Fruit fly (Drosophila melanogaster): ENCODE data around the gene aus.

aus gene

DNA sequence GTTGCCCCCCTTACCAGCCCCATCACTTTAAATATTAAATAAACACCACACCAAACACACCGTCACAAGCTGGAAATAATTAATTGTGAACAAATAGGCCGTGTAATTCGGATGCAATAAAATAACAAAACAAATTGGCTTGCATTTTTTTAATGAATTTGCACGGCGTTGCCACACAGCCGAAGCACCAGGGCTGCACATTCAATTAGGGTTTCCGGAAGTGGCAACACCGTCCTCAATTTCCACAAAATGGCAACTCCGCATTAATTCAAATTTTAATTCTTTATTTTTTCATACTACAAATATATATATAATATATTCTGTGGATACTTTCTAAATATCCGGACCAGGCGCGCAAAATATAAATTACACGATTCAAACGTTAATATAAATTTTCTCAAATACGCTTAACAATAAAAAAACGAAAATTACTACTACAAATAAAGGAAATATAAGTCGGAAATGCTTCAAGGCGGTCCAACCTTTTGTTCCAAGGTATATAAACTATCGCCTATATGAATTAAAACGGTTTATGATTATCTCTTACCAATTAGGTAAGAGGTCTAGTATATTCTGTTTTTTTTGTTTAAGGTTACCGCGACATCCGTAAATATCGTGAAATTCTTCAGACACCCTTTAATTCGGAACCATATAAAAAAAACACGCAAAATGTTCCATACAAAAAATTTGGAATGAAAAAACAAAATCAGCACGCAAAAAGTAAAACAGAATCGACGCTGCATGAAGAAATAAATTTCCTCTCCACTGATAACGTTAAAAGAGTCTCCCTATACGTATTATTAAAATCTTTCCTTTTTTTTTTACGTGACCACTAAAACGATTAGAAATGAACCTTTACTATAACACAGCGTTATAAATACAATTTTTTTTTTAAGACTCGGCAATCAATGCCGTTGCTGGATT, 24.3 kb upstream of the aus start (continued):
- TF ChIP-seq Xrp1 (GFP tag; IDR thresholded peaks at IDR 0.05): peak; percentile 44
- peak; percentile 41 for TF ChIP-seq Hey (tag; optimal IDR thresholded peaks at IDR 0.05)
- peak; percentile 26 for TF ChIP-seq Hr3 (GFP tag; optimal IDR thresholded peaks at IDR 0.05)
- peak; percentile 22 for TF ChIP-seq gfzf (GFP tag; optimal IDR thresholded peaks at IDR 0.05)
- TF ChIP-seq ATbp (GFP tag; optimal IDR thresholded peaks at IDR 0.05): peak; percentile 43
- peak; percentile 46; the same call in 1 of the 2 replicates for TF ChIP-seq slbo (GFP tag; IDR thresholded peaks at IDR 0.05)
- TF ChIP-seq CG31224 (GFP tag; IDR thresholded peaks at IDR 0.05): no peak
- TF ChIP-seq Awh (GFP tag; IDR thresholded peaks at IDR 0.05): no peak
- TF ChIP-seq CG11093 (GFP tag; IDR thresholded peaks at IDR 0.05): no peak
- TF ChIP-seq dati (GFP tag; IDR thresholded peaks at IDR 0.05): no peak
- peak; percentile 49 for TF ChIP-seq CG32772 (GFP tag; IDR thresholded peaks at IDR 0.05)
- TF ChIP-seq caup (GFP tag; optimal IDR thresholded peaks at IDR 0.05; ENCODE audit: severe bottlenecking): peak; percentile 79
- no peak for TF ChIP-seq nom (GFP tag; optimal IDR thresholded peaks at IDR 0.05)
- TF ChIP-seq tio (GFP tag; optimal IDR thresholded peaks at IDR 0.05): no peak
- no peak for TF ChIP-seq Asciz (GFP tag; optimal IDR thresholded peaks at IDR 0.05)
- no peak for TF ChIP-seq CoRest (tag; optimal IDR thresholded peaks at IDR 0.05)
- peak; percentile 32 for TF ChIP-seq unpg (GFP tag; optimal IDR thresholded peaks at IDR 0.05)
- TF ChIP-seq esg (GFP tag; conservative IDR thresholded peaks at IDR 0.05): no peak
- TF ChIP-seq dan (GFP tag; IDR thresholded peaks at IDR 0.05): no peak
- no peak for TF ChIP-seq fd96Cb (tag; optimal IDR thresholded peaks at IDR 0.05)
- TF ChIP-seq CG14014 (GFP tag; IDR thresholded peaks at IDR 0.05): 0 out of 2 replicates have a peak, but pooled peaks have one; percentile 25
- TF ChIP-seq E2f2 (GFP tag; IDR thresholded peaks at IDR 0.05): peak; percentile 85
- peak; percentile 73 for TF ChIP-seq CG13296 (GFP tag; optimal IDR thresholded peaks at IDR 0.05)
- no peak for TF ChIP-seq tx (GFP tag; optimal IDR thresholded peaks at IDR 0.05)
- TF ChIP-seq CG13287 (GFP tag; IDR thresholded peaks at IDR 0.05; ENCODE audit: partially characterized antibody): peak; percentile 42; the same call in 1 of the 2 replicates
- peak; percentile 55 for TF ChIP-seq CG17912 (GFP tag; optimal IDR thresholded peaks at IDR 0.05)
- no peak for TF ChIP-seq ewg (GFP tag; optimal IDR thresholded peaks at IDR 0.05)
- no peak for TF ChIP-seq NC2β (GFP tag; optimal IDR thresholded peaks at IDR 0.05)
- TF ChIP-seq Optix (GFP tag; IDR thresholded peaks at IDR 0.05): no peak
- TF ChIP-seq Atf6 (GFP tag; IDR thresholded peaks at IDR 0.05): no peak
- peak; percentile 53 for TF ChIP-seq CG32532 (GFP tag; IDR thresholded peaks at IDR 0.05)
- TF ChIP-seq rib (GFP tag; IDR thresholded peaks at IDR 0.05): no peak
- peak; percentile 50 for TF ChIP-seq Sry-δ (GFP tag; optimal IDR thresholded peaks at IDR 0.05)
- no peak for TF ChIP-seq CG5953 (GFP tag; IDR thresholded peaks at IDR 0.05)
- peak; percentile 79 for TF ChIP-seq CG10543 (GFP tag; optimal IDR thresholded peaks at IDR 0.05)
- no peak for TF ChIP-seq CG11398 (GFP tag; optimal IDR thresholded peaks at IDR 0.05)
- no peak for TF ChIP-seq CG16813 (GFP tag; IDR thresholded peaks at IDR 0.05; ENCODE audit: partially characterized antibody)
- TF ChIP-seq CG1233 (GFP tag; optimal IDR thresholded peaks at IDR 0.05): peak; percentile 48
- TF ChIP-seq croc (GFP tag; conservative IDR thresholded peaks at IDR 0.05): no peak
- TF ChIP-seq salm (tag; optimal IDR thresholded peaks at IDR 0.05): no peak
- peak; percentile 59 for TF ChIP-seq NfI (GFP tag; optimal IDR thresholded peaks at IDR 0.05)
- TF ChIP-seq stc (GFP tag; IDR thresholded peaks at IDR 0.05): no peak
- TF ChIP-seq otp (GFP tag; IDR thresholded peaks at IDR 0.05): peak; percentile 76
- TF ChIP-seq sr (GFP tag; IDR thresholded peaks at IDR 0.05): 0 out of 3 replicates have a peak, but pooled peaks have one; percentile 9
- TF ChIP-seq CG17612 (GFP tag; IDR thresholded peaks at IDR 0.05): no peak
- no peak for TF ChIP-seq D19B (GFP tag; optimal IDR thresholded peaks at IDR 0.05)
- no peak for TF ChIP-seq Ravus (GFP tag; IDR thresholded peaks at IDR 0.05)
- no peak for TF ChIP-seq wek (GFP tag; optimal IDR thresholded peaks at IDR 0.05)
- TF ChIP-seq Max (GFP tag; optimal IDR thresholded peaks at IDR 0.05): no peak

All from whole organism, embryonic.